Worm (Caenorhabditis elegans): ENCODE results near the gene T16A1.5.

T16A1.5 gene

ce11 chrII:2090605-2091004 is 7.0 kb upstream of the T16A1.5 start, which contains the start of gene trpl-5:
Gene trpl-5, minus strand, starts transcription at chrII:2090636.
- TF ChIP-seq F57A8.1 (GFP tag; optimal IDR thresholded peaks at IDR 0.05) (no peak), him-1 (tag; optimal IDR thresholded peaks at IDR 0.05) (no peak), lin-26 (GFP tag; IDR thresholded peaks at IDR 0.05) (no peak), pha-4 (tag; optimal IDR thresholded peaks at IDR 0.05) (peak; percentile 15), cebp-1 (GFP tag; IDR thresholded peaks at IDR 0.05) (peak; percentile 56; the same call in 1 of the 2 replicates), cebp-1 (tag; optimal IDR thresholded peaks at IDR 0.05) (no peak), nhr-80 (tag; optimal IDR thresholded peaks at IDR 0.05) (peak; percentile 76)

ce11 chrII:2087206-2087605 is 3.6 kb upstream of the T16A1.5 start:
- TF ChIP-seq ztf-25 (GFP tag; IDR thresholded peaks at IDR 0.05) (no peak), B0035.1 (tag; optimal IDR thresholded peaks at IDR 0.05) (no peak), D2030.7 (GFP tag; IDR thresholded peaks at IDR 0.05) (no peak), F37B4.10 (GFP tag; IDR thresholded peaks at IDR 0.05) (0 out of 2 replicates have a peak, but pooled peaks have one; percentile 65), zfh-2 (GFP tag; conservative IDR thresholded peaks at IDR 0.05) (peak; percentile 66), snpc-1.1 (tag; optimal IDR thresholded peaks at IDR 0.05; ENCODE audit: insufficient read depth) (peak; percentile 14)

- TF ChIP-seq B0019.2 (GFP tag; conservative IDR thresholded peaks at IDR 0.05) (no peak), aptf-2 (GFP tag; conservative IDR thresholded peaks at IDR 0.05) (no peak), akir-1 (GFP tag; optimal IDR thresholded peaks at IDR 0.05) (no peak), mxl-1 (tag; optimal IDR thresholded peaks at IDR 0.05) (no peak), nhr-80 (tag; optimal IDR thresholded peaks at IDR 0.05) (no peak), hmg-1.2 (GFP tag; IDR thresholded peaks at IDR 0.05) (no peak), F55B11.4 (tag; optimal IDR thresholded peaks at IDR 0.05; ENCODE audit: borderline replicate concordance, insufficient read depth) (no peak), F57C9.4 (tag; optimal IDR thresholded peaks at IDR 0.05) (no peak)
Observed at ce11 chrII:2081257-2081656, 2.4 kb downstream of the T16A1.5 start, which contains the start of gene T16A1.4. Gene T16A1.4, plus strand, starts transcription at chrII:2081557.

- TF ChIP-seq B0035.1 (tag; optimal IDR thresholded peaks at IDR 0.05) (no peak), nhr-90 (tag; optimal IDR thresholded peaks at IDR 0.05) (no peak), F52B5.7 (tag; optimal IDR thresholded peaks at IDR 0.05) (no peak), dpff-1 (tag; optimal IDR thresholded peaks at IDR 0.05) (no peak), ztf-18 (tag; optimal IDR thresholded peaks at IDR 0.05) (no peak), hrde-1 (tag; optimal IDR thresholded peaks at IDR 0.05; ENCODE audit: borderline replicate concordance) (no peak), F22D6.2 (tag; optimal IDR thresholded peaks at IDR 0.05) (no peak), ekl-4 (GFP tag; IDR thresholded peaks at IDR 0.05) (no peak), nfyb-1 (GFP tag; IDR thresholded peaks at IDR 0.05) (no peak), nfya-2 (GFP tag; IDR thresholded peaks at IDR 0.05) (no peak), hsf-1 (GFP tag; IDR thresholded peaks at IDR 0.05) (no peak), ztf-26 (tag; optimal IDR thresholded peaks at IDR 0.05) (no peak), D2030.7 (GFP tag; IDR thresholded peaks at IDR 0.05) (no peak), him-1 (tag; optimal IDR thresholded peaks at IDR 0.05) (no peak), C06A6.2 (GFP tag; conservative IDR thresholded peaks at IDR 0.05) (no peak), F39B2.1 (GFP tag; IDR thresholded peaks at IDR 0.05) (no peak), lsy-27 (tag; optimal IDR thresholded peaks at IDR 0.05; ENCODE audit: borderline replicate concordance, insufficient read depth) (no peak), hmg-20 (GFP tag; IDR thresholded peaks at IDR 0.05) (no peak)
Observed at ce11 chrII:2080425-2080824, 3.2 kb downstream of the T16A1.5 start, which contains the start of gene F07E5.9. Gene F07E5.9, minus strand, starts transcription at chrII:2080525.

Measured in whole organism, young adult.